Worm (Caenorhabditis elegans) whole organism, late embryonic: ENCODE results near the gene best-9.

Experiments
- C08G9.2 ChIP-seq: sonication (generic microtip); optimal IDR thresholded peaks from 2 replicates; lab custom pipeline; 2016; ENCODE audit warnings: mild to moderate bottlenecking, missing genetic modification characterization, moderate library complexity, missing compliant biosample characterization
- F13H6.1 ChIP-seq: sonication (generic microtip); optimal IDR thresholded peaks from 2 replicates; lab custom pipeline; 2016; ENCODE audit warnings: missing genetic modification characterization, missing compliant biosample characterization
- K02D7.2 ChIP-seq: sonication (generic microtip); optimal IDR thresholded peaks from 2 replicates; lab custom pipeline; 2017; ENCODE audit warnings: mild to moderate bottlenecking, missing genetic modification characterization, missing compliant biosample characterization
- K09A11.1 ChIP-seq: sonication (generic microtip); optimal IDR thresholded peaks from 2 replicates; lab custom pipeline; 2017; ENCODE audit warnings: antibody characterized with exemption, mild to moderate bottlenecking, missing genetic modification characterization, missing compliant biosample characterization; ENCODE audit not compliant: insufficient read depth
- T23F11.4 ChIP-seq: fragments of 200-800 bp; sonication (Bioruptor generic); optimal IDR thresholded peaks from 2 replicates; lab custom pipeline; 2018; ENCODE audit warnings: mild to moderate bottlenecking, missing genetic modification characterization, missing compliant biosample characterization
- ahr-1 ChIP-seq: sonication (generic microtip); optimal IDR thresholded peaks from 2 replicates; lab custom pipeline; 2016; ENCODE audit warnings: missing genetic modification characterization, missing compliant biosample characterization
- ama-1 ChIP-seq: fragments of 150-350 bp; optimal IDR thresholded peaks from 2 replicates; lab custom pipeline; 2014
- ceh-18 ChIP-seq: sonication (generic microtip); optimal IDR thresholded peaks from 2 replicates; lab custom pipeline; 2016; ENCODE audit warnings: missing genetic modification characterization, missing compliant biosample characterization
- ceh-2 ChIP-seq: sonication (generic microtip); optimal IDR thresholded peaks from 2 replicates; lab custom pipeline; 2016; ENCODE audit warnings: missing genotype, missing genetic modification characterization, missing compliant biosample characterization
- ceh-22 ChIP-seq: sonication (generic microtip); optimal IDR thresholded peaks from 2 replicates; lab custom pipeline; 2017; ENCODE audit warnings: missing biosample characterization, missing genetic modification characterization
- ceh-30 ChIP-seq: fragments of 150-350 bp; optimal IDR thresholded peaks from 2 replicates; lab custom pipeline; 2014; ENCODE audit warnings: missing biosample characterization, missing genetic modification characterization
- ceh-31 ChIP-seq: sonication (generic microtip); optimal IDR thresholded peaks from 2 replicates; lab custom pipeline; 2016; ENCODE audit warnings: missing genetic modification characterization, missing compliant biosample characterization
- ceh-34 ChIP-seq: sonication (generic microtip); optimal IDR thresholded peaks from 2 replicates; lab custom pipeline; 2016; ENCODE audit warnings: mild to moderate bottlenecking, missing genetic modification characterization, missing compliant biosample characterization
- ceh-48 ChIP-seq: sonication (generic microtip); optimal IDR thresholded peaks from 2 replicates; lab custom pipeline; 2016; ENCODE audit warnings: missing genetic modification characterization, inconsistent platforms, missing compliant biosample characterization
- ceh-6 ChIP-seq: fragments of 200-800 bp; sonication (Bioruptor generic); optimal IDR thresholded peaks from 2 replicates; lab custom pipeline; 2018; ENCODE audit warnings: mild to moderate bottlenecking, missing genetic modification characterization, missing compliant biosample characterization
- ceh-9 ChIP-seq: sonication (generic microtip); optimal IDR thresholded peaks from 2 replicates; lab custom pipeline; 2016; ENCODE audit warnings: mild to moderate bottlenecking, missing genetic modification characterization, inconsistent platforms, missing compliant biosample characterization
- che-1 ChIP-seq: sonication (generic microtip); optimal IDR thresholded peaks from 2 replicates; lab custom pipeline; 2016; ENCODE audit warnings: mild to moderate bottlenecking, missing genetic modification characterization, missing compliant biosample characterization
- dmd-4 ChIP-seq: sonication (generic microtip); optimal IDR thresholded peaks from 2 replicates; lab custom pipeline; 2016; ENCODE audit warnings: borderline replicate concordance, missing genetic modification characterization, missing compliant biosample characterization
- dve-1 ChIP-seq: sonication (generic microtip); optimal IDR thresholded peaks from 2 replicates; lab custom pipeline; 2017; ENCODE audit warnings: antibody characterized with exemption, mild to moderate bottlenecking, missing genetic modification characterization, missing compliant biosample characterization
- ets-4 ChIP-seq: sonication (generic microtip); optimal IDR thresholded peaks from 2 replicates; lab custom pipeline; 2016; ENCODE audit warnings: missing genetic modification characterization, missing compliant biosample characterization
- fax-1 ChIP-seq: sonication (generic microtip); optimal IDR thresholded peaks from 2 replicates; lab custom pipeline; 2016; ENCODE audit warnings: missing genotype, missing genetic modification characterization, missing compliant biosample characterization
- fkh-10 ChIP-seq: fragments of 150-350 bp; optimal IDR thresholded peaks from 2 replicates; lab custom pipeline; 2014; ENCODE audit warnings: missing biosample characterization, missing genetic modification reagents, missing genetic modification characterization
- fkh-6 ChIP-seq: sonication (generic microtip); optimal IDR thresholded peaks from 2 replicates; lab custom pipeline; 2016; ENCODE audit warnings: missing genetic modification characterization, missing compliant biosample characterization
- hlh-15 ChIP-seq: sonication (generic microtip); optimal IDR thresholded peaks from 2 replicates; lab custom pipeline; 2016; ENCODE audit warnings: missing genetic modification characterization, missing compliant biosample characterization
- lin-11 ChIP-seq: fragments of 200-800 bp; sonication (Bioruptor generic); optimal IDR thresholded peaks from 2 replicates; lab custom pipeline; 2018; ENCODE audit warnings: mild to moderate bottlenecking, missing genetic modification characterization, missing compliant biosample characterization
- nfya-1 ChIP-seq: sonication (generic microtip); optimal IDR thresholded peaks from 2 replicates; lab custom pipeline; 2017; ENCODE audit warnings: missing genetic modification characterization, mild to moderate bottlenecking, missing compliant biosample characterization, antibody characterized with exemption, moderate library complexity
- nhr-11 ChIP-seq: fragments of 150-350 bp; optimal IDR thresholded peaks from 2 replicates; lab custom pipeline; 2014; ENCODE audit warnings: missing biosample characterization, missing genetic modification characterization
- pag-3 ChIP-seq: sonication (generic microtip); optimal IDR thresholded peaks from 2 replicates; lab custom pipeline; 2016; ENCODE audit warnings: missing compliant biosample characterization, missing genetic modification characterization, borderline replicate concordance
- pax-1 ChIP-seq: fragments of 150-350 bp; optimal IDR thresholded peaks from 2 replicates; lab custom pipeline; 2014; ENCODE audit warnings: missing biosample characterization, missing genetic modification characterization
- pros-1 ChIP-seq: fragments of 150-350 bp; optimal IDR thresholded peaks from 2 replicates; lab custom pipeline; 2014; ENCODE audit warnings: missing biosample characterization, missing genetic modification reagents, missing genetic modification characterization
- ref-2 ChIP-seq: sonication (generic microtip); optimal IDR thresholded peaks from 2 replicates; lab custom pipeline; 2016; ENCODE audit warnings: missing genetic modification characterization, missing compliant biosample characterization
- rnt-1 ChIP-seq: sonication (generic microtip); optimal IDR thresholded peaks from 2 replicates; lab custom pipeline; 2016; ENCODE audit warnings: missing genetic modification characterization, missing compliant biosample characterization
- sdc-2 ChIP-seq: sonication (generic microtip); optimal IDR thresholded peaks from 2 replicates; lab custom pipeline; 2016; ENCODE audit warnings: missing genotype, missing genetic modification characterization, missing compliant biosample characterization
- syd-9 ChIP-seq: sonication (generic microtip); optimal IDR thresholded peaks from 2 replicates; lab custom pipeline; 2016; ENCODE audit warnings: mild to moderate bottlenecking, missing genetic modification characterization, moderate library complexity, missing compliant biosample characterization
- tbx-2 ChIP-seq: sonication (generic microtip); optimal IDR thresholded peaks from 2 replicates; lab custom pipeline; 2016; ENCODE audit warnings: missing genetic modification characterization, missing compliant biosample characterization
- tbx-7 ChIP-seq: sonication (generic microtip); optimal IDR thresholded peaks from 2 replicates; lab custom pipeline; 2016; ENCODE audit warnings: missing genotype, missing genetic modification characterization, missing compliant biosample characterization
- unc-3 ChIP-seq, 2 experiments: fragments of 200-800 bp in 1 of 2; sonication (Bioruptor generic) in 1 of 2; sonication (generic microtip) in 1 of 2; conservative IDR thresholded peaks in 1 of 2; optimal IDR thresholded peaks in 1 of 2; 2 replicates each; pipeline versions ENCODE4 v1.3.6 to Lab custom; 2016 to 2022; ENCODE audit warnings: missing compliant biosample characterization in 2 of 2, missing genetic modification characterization in 2 of 2, missing genetic modification reagents in 1 of 2
- unc-42 ChIP-seq: sonication (generic microtip); optimal IDR thresholded peaks from 2 replicates; lab custom pipeline; 2016; ENCODE audit warnings: missing genotype, missing genetic modification characterization, missing compliant biosample characterization
- unc-55 ChIP-seq: sonication (generic microtip); optimal IDR thresholded peaks from 2 replicates; lab custom pipeline; 2017; ENCODE audit warnings: missing biosample characterization, missing genetic modification reagents, missing genetic modification characterization
- zip-5 ChIP-seq: sonication (generic microtip); optimal IDR thresholded peaks from 2 replicates; lab custom pipeline; 2016; ENCODE audit warnings: missing genetic modification characterization, missing compliant biosample characterization
- ztf-16 ChIP-seq: sonication (generic microtip); optimal IDR thresholded peaks from 2 replicates; lab custom pipeline; 2017; ENCODE audit warnings: missing genetic modification characterization, missing compliant biosample characterization

The best-9 gene

ce11 chrIV:6572655-6573054 lies 12.1 kb downstream of the best-9 start:
- no peak for TF ChIP-seq fkh-6 (tag; lab: Kevin White, UChicago)
- TF ChIP-seq ceh-31 (tag; lab: Kevin White, UChicago) = no peak
- no peak for TF ChIP-seq tbx-2 (tag; lab: Kevin White, UChicago)
- no peak for TF ChIP-seq rnt-1 (tag; lab: Kevin White, UChicago)
- TF ChIP-seq unc-42 (tag; lab: Kevin White, UChicago) = no peak
- no peak for TF ChIP-seq ceh-48 (tag; lab: Kevin White, UChicago)
- TF ChIP-seq K02D7.2 (tag; lab: Kevin White, UChicago) = no peak
- TF ChIP-seq fax-1 (tag; lab: Kevin White, UChicago) = no peak
- TF ChIP-seq dmd-4 = no peak
- no peak for TF ChIP-seq pag-3
- no peak for TF ChIP-seq che-1 (tag; lab: Kevin White, UChicago)
- no peak for TF ChIP-seq pax-1 (tag; lab: Kevin White, UChicago)
- no peak for TF ChIP-seq C08G9.2 (tag; lab: Kevin White, UChicago)
- no peak for TF ChIP-seq sdc-2 (tag; lab: Kevin White, UChicago)
- TF ChIP-seq ahr-1 (tag; lab: Kevin White, UChicago) = no peak
- TF ChIP-seq nhr-11 (tag; lab: Kevin White, UChicago) = no peak
- TF ChIP-seq unc-3 (GFP tag; conservative IDR thresholded peaks at IDR 0.05; lab: Robert Waterston, UW) = no peak
- TF ChIP-seq unc-3 (tag; optimal IDR thresholded peaks at IDR 0.05; lab: Kevin White, UChicago) = no peak
- no peak for TF ChIP-seq ref-2 (tag; lab: Kevin White, UChicago)

ce11 chrIV:6574343-6574742 lies 13.8 kb downstream of the best-9 start:
- TF ChIP-seq rnt-1 (tag; lab: Kevin White, UChicago) (no peak), unc-55 (GFP tag; lab: Kevin White, UChicago) (peak; percentile 71), K09A11.1 (tag; lab: Kevin White, UChicago) (no peak), nfya-1 (tag; lab: Kevin White, UChicago) (peak; percentile 37), unc-3 (GFP tag; conservative IDR thresholded peaks at IDR 0.05; lab: Robert Waterston, UW) (no peak), unc-3 (tag; optimal IDR thresholded peaks at IDR 0.05; lab: Kevin White, UChicago) (no peak), hlh-15 (tag; lab: Kevin White, UChicago) (no peak), ceh-34 (tag; lab: Kevin White, UChicago) (no peak), dmd-4 (no peak), ceh-9 (tag; lab: Kevin White, UChicago) (no peak), che-1 (tag; lab: Kevin White, UChicago) (no peak), sdc-2 (tag; lab: Kevin White, UChicago) (no peak)

ce11 chrIV:6575959-6576727 lies 15.6 kb downstream of the best-9 start:
- TF ChIP-seq C08G9.2 (tag; lab: Kevin White, UChicago) (no peak), zip-5 (no peak), ref-2 (tag; lab: Kevin White, UChicago) (no peak), K02D7.2 (tag; lab: Kevin White, UChicago) (no peak), lin-11 (tag; lab: Kevin White, UChicago) (peak; percentile 9), syd-9 (no peak), tbx-7 (no peak), T23F11.4 (GFP tag; lab: Kevin White, UChicago) (no peak), dve-1 (peak; percentile 59), F13H6.1 (tag; lab: Kevin White, UChicago) (no peak), fkh-10 (GFP tag; lab: Kevin White, UChicago) (no peak)
- TF ChIP-seq, all 69 proteins: peak for 2

DNA sequence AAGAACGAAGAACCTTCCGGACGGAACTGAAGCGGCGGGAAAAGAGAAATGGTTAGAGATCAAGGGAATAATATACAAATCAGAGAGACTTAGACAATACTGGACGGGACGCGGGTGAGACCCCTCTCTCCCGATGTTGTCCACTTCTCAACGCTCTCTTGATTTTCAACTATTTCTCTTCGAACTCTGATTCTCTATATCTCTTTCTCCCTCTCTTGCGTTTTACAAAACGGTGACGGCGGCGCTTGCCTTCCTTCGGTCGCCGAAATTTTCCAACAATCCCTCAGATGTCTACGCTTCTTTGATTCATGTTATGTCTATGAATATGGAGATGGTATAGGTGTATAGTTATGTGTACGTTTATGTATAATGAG lies 16.2 kb downstream of the best-9 start:
- TF ChIP-seq ceh-34 (tag; lab: Kevin White, UChicago) = peak; percentile 55
- TF ChIP-seq ceh-2 (tag; lab: Kevin White, UChicago) = no peak
- no peak for TF ChIP-seq sdc-2 (tag; lab: Kevin White, UChicago)
- peak; percentile 57 for TF ChIP-seq nfya-1 (tag; lab: Kevin White, UChicago)
- peak; percentile 17 for TF ChIP-seq ceh-18 (tag; lab: Kevin White, UChicago)
- no peak for TF ChIP-seq lin-11 (tag; lab: Kevin White, UChicago)
- peak; percentile 54 for TF ChIP-seq tbx-2 (tag; lab: Kevin White, UChicago)
- TF ChIP-seq ref-2 (tag; lab: Kevin White, UChicago) = peak; percentile 39
- peak; percentile 86 for TF ChIP-seq rnt-1 (tag; lab: Kevin White, UChicago)
- no peak for TF ChIP-seq ztf-16 (tag; lab: Kevin White, UChicago)
- no peak for TF ChIP-seq ama-1 (lab: Kevin White, UChicago)
- peak; percentile 50 for TF ChIP-seq pax-1 (tag; lab: Kevin White, UChicago)
- no peak for TF ChIP-seq T23F11.4 (GFP tag; lab: Kevin White, UChicago)
- TF ChIP-seq unc-55 (GFP tag; lab: Kevin White, UChicago) = peak; percentile 15
- TF ChIP-seq ceh-6 (GFP tag; lab: Kevin White, UChicago) = no peak
- TF ChIP-seq ceh-30 (tag; lab: Kevin White, UChicago) = peak; percentile 23
- TF ChIP-seq ceh-22 = peak; percentile 29
- TF ChIP-seq F13H6.1 (tag; lab: Kevin White, UChicago) = peak; percentile 25
- peak; percentile 50 for TF ChIP-seq ets-4 (tag; lab: Kevin White, UChicago)
- no peak for TF ChIP-seq unc-42 (tag; lab: Kevin White, UChicago)
- TF ChIP-seq pros-1 (tag; lab: Kevin White, UChicago) = peak; percentile 32
- TF ChIP-seq ceh-31 (tag; lab: Kevin White, UChicago) = peak; percentile 70
